Worm (Caenorhabditis elegans) whole organism, L4/young adult: ENCODE data around the gene srh-265.

Experiments used
- W03F9.2 ChIP-seq: fragments of 150-350 bp; optimal IDR thresholded peaks from 2 replicates; lab custom pipeline; 2014; ENCODE audit warnings: missing biosample characterization, missing genetic modification characterization
- dao-5 ChIP-seq: sonication (generic microtip); optimal IDR thresholded peaks from 2 replicates; lab custom pipeline; 2016; ENCODE audit warnings: missing genotype, missing genetic modification characterization, moderate library complexity, missing compliant biosample characterization
- him-1 ChIP-seq: sonication (generic microtip); optimal IDR thresholded peaks from 2 replicates; lab custom pipeline; 2016; ENCODE audit warnings: missing genotype, missing genetic modification reagents, missing genetic modification characterization, missing compliant biosample characterization

DNA sequence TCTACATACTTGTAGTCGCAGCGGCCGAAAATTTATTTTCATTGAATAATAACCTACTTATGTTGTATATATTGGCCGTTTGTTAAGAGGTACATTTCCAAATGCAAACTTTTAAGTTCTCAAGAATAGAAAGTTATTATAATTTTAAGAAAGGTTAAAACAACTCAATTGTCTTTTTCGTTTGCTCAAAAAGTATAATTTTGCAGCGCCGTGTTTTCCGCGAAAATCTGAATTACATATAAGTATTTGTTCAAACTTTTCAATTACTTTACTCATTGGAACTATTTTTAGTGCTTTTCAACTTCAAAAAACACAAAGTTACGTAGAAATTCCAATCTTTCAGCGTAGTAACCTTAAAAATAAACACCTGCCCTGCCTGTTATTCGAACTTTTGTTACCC lies 29.4 kb downstream of the srh-265 start, which contains the start of gene srh-239:
- TF ChIP-seq W03F9.2 (tag; lab: Kevin White, UChicago) (no peak), dao-5 (tag; lab: Kevin White, UChicago) (no peak), him-1 (tag; lab: Kevin White, UChicago) (no peak)
